Worm (Caenorhabditis elegans): ENCODE data around the gene C33D3.3.

C33D3.3 gene

ce11 chrX:10505193-10505592, 20.0 kb downstream of the C33D3.3 start:
- TF ChIP-seq him-1 (tag; optimal IDR thresholded peaks at IDR 0.05) (no peak), gei-17 (GFP tag; optimal IDR thresholded peaks at IDR 0.05) (no peak), lsy-27 (tag; optimal IDR thresholded peaks at IDR 0.05; ENCODE audit: borderline replicate concordance, insufficient read depth) (no peak), ets-4 (GFP tag; optimal IDR thresholded peaks at IDR 0.05) (no peak), Y79H2A.3 (GFP tag; conservative IDR thresholded peaks at IDR 0.05) (no peak)

- no peak for TF ChIP-seq ets-4 (GFP tag; optimal IDR thresholded peaks at IDR 0.05)
- TF ChIP-seq madf-8 (GFP tag; conservative IDR thresholded peaks at IDR 0.05), result no peak
- no peak for TF ChIP-seq T07F8.4 (tag; optimal IDR thresholded peaks at IDR 0.05)
- no peak for TF ChIP-seq let-526 (GFP tag; IDR thresholded peaks at IDR 0.05)
- no peak for TF ChIP-seq repo-1 (tag; optimal IDR thresholded peaks at IDR 0.05)
- no peak for TF ChIP-seq hmg-1.2 (GFP tag; IDR thresholded peaks at IDR 0.05)
- no peak for TF ChIP-seq aptf-2 (GFP tag; conservative IDR thresholded peaks at IDR 0.05)
- TF ChIP-seq atf-7 (tag; optimal IDR thresholded peaks at IDR 0.05), result no peak
- TF ChIP-seq hmg-20 (GFP tag; IDR thresholded peaks at IDR 0.05), result no peak
- no peak for TF ChIP-seq lin-54 (GFP tag; optimal IDR thresholded peaks at IDR 0.05)
- no peak for TF ChIP-seq madf-6 (GFP tag; IDR thresholded peaks at IDR 0.05)
- TF ChIP-seq mcd-1 (GFP tag; IDR thresholded peaks at IDR 0.05), result no peak
Measured at ce11 chrX:10507971-10508370, 22.8 kb downstream of the C33D3.3 start.

ce11 chrX:10514056-10514455, 28.9 kb downstream of the C33D3.3 start:
- TF ChIP-seq nhr-179 (tag; optimal IDR thresholded peaks at IDR 0.05) (no peak), ets-4 (GFP tag; optimal IDR thresholded peaks at IDR 0.05) (no peak), zfh-2 (GFP tag; conservative IDR thresholded peaks at IDR 0.05) (no peak), fkh-3 (tag; optimal IDR thresholded peaks at IDR 0.05) (no peak), lsy-27 (tag; optimal IDR thresholded peaks at IDR 0.05; ENCODE audit: borderline replicate concordance, insufficient read depth) (no peak), unc-130 (GFP tag; optimal IDR thresholded peaks at IDR 0.05) (no peak)

- TF ChIP-seq hlh-12 (tag; optimal IDR thresholded peaks at IDR 0.05) (no peak), madf-3 (GFP tag; IDR thresholded peaks at IDR 0.05) (no peak), B0019.2 (GFP tag; conservative IDR thresholded peaks at IDR 0.05) (no peak), F52B5.7 (tag; optimal IDR thresholded peaks at IDR 0.05) (no peak), let-607 (tag; optimal IDR thresholded peaks at IDR 0.05) (no peak), F23B12.7 (tag; optimal IDR thresholded peaks at IDR 0.05; ENCODE audit: insufficient read depth) (no peak)
Measured at ce11 chrX:10514834-10515233, 29.7 kb downstream of the C33D3.3 start.

ce11 chrX:10516549-10516948, 31.4 kb downstream of the C33D3.3 start:
- no peak for TF ChIP-seq him-1 (tag; optimal IDR thresholded peaks at IDR 0.05)
- 0 out of 2 replicates have a peak, but pooled peaks have one; percentile 10 for TF ChIP-seq madf-8 (GFP tag; conservative IDR thresholded peaks at IDR 0.05)

- TF ChIP-seq lin-26 (GFP tag; IDR thresholded peaks at IDR 0.05) (no peak), unc-62 (GFP tag; optimal IDR thresholded peaks at IDR 0.05) (peak; percentile 82)
Measured at ce11 chrX:10520185-10520584, 35.0 kb downstream of the C33D3.3 start.

ce11 chrX:10521313-10521712, 36.2 kb downstream of the C33D3.3 start, which contains the start of gene F14F3.4:
TSS of gene F14F3.4 (minus strand) at chrX:10521413.
- TF ChIP-seq attf-5 (GFP tag; optimal IDR thresholded peaks at IDR 0.05) (no peak), aptf-2 (GFP tag; conservative IDR thresholded peaks at IDR 0.05) (no peak), gei-17 (GFP tag; optimal IDR thresholded peaks at IDR 0.05) (no peak), hmg-1.2 (GFP tag; IDR thresholded peaks at IDR 0.05) (no peak), zfh-2 (GFP tag; conservative IDR thresholded peaks at IDR 0.05) (no peak), ceh-79 (tag; optimal IDR thresholded peaks at IDR 0.05) (no peak), nhr-179 (tag; optimal IDR thresholded peaks at IDR 0.05) (no peak), bed-1 (GFP tag; IDR thresholded peaks at IDR 0.05) (no peak), ceh-40 (GFP tag; IDR thresholded peaks at IDR 0.05) (no peak), K11D2.4 (GFP tag; IDR thresholded peaks at IDR 0.05) (no peak), nhr-120 (GFP tag; IDR thresholded peaks at IDR 0.05) (no peak), F10E7.11 (tag; optimal IDR thresholded peaks at IDR 0.05) (no peak), F57A8.1 (GFP tag; optimal IDR thresholded peaks at IDR 0.05) (no peak), snpc-3.4 (tag; optimal IDR thresholded peaks at IDR 0.05) (no peak), fkh-3 (tag; optimal IDR thresholded peaks at IDR 0.05) (no peak), pha-4 (tag; optimal IDR thresholded peaks at IDR 0.05) (no peak)

All from whole organism, young adult.